Worm (Caenorhabditis elegans) whole organism, young adult: Measurements from ENCODE around the gene Y43F8C.17.

Experiments
- B0019.2 ChIP-seq: fragments of 200-800 bp; sonication (Bioruptor generic); conservative IDR thresholded peaks from 2 replicates; pipeline ENCODE4 v1.3.6; 2022; ENCODE audit warnings: missing genetic modification reagents, missing genetic modification characterization, missing compliant biosample characterization
- B0035.1 ChIP-seq: sonication (generic microtip); optimal IDR thresholded peaks from 2 replicates; lab custom pipeline; 2016; ENCODE audit warnings: missing genetic modification characterization, mild to moderate bottlenecking, missing compliant biosample characterization, missing genotype, missing genetic modification reagents
- B0336.3 ChIP-seq: fragments of 200-800 bp; sonication (Bioruptor generic); IDR thresholded peaks from 2 replicates; pipeline ENCODE4 v1.3.6; 2022; ENCODE audit warnings: missing genetic modification characterization, missing compliant biosample characterization
- F57C9.4 ChIP-seq: sonication (generic microtip); optimal IDR thresholded peaks from 2 replicates; lab custom pipeline; 2017; ENCODE audit warnings: mild to moderate bottlenecking, missing genetic modification characterization, missing compliant biosample characterization
- Y67H2A.10 ChIP-seq: fragments of 200-800 bp; sonication (Bioruptor generic); conservative IDR thresholded peaks from 2 replicates; pipeline ENCODE4 v1.3.6; 2022; ENCODE audit warnings: missing genetic modification reagents, missing genetic modification characterization, missing compliant biosample characterization
- ZK185.1 ChIP-seq: sonication (generic microtip); optimal IDR thresholded peaks from 2 replicates; lab custom pipeline; 2016; ENCODE audit warnings: mild to moderate bottlenecking, missing genetic modification characterization, missing compliant biosample characterization; ENCODE audit not compliant: poor library complexity, severe bottlenecking
- aptf-2 ChIP-seq: fragments of 200-800 bp; sonication (Bioruptor generic); conservative IDR thresholded peaks from 2 replicates; pipeline ENCODE4 v1.3.6; 2022; ENCODE audit warnings: missing genetic modification reagents, missing genetic modification characterization, missing compliant biosample characterization
- aptf-3 ChIP-seq: fragments of 200-800 bp; sonication (Bioruptor generic); IDR thresholded peaks from 2 replicates; pipeline ENCODE4 v1.3.6; 2022; ENCODE audit warnings: missing genetic modification characterization, missing compliant biosample characterization
- atf-7 ChIP-seq: sonication (generic microtip); optimal IDR thresholded peaks from 2 replicates; lab custom pipeline; 2017; ENCODE audit warnings: mild to moderate bottlenecking, missing genetic modification characterization, missing compliant biosample characterization
- athp-1 ChIP-seq: sonication (generic microtip); optimal IDR thresholded peaks from 2 replicates; lab custom pipeline; 2017; ENCODE audit warnings: mild to moderate bottlenecking, missing genetic modification characterization, missing compliant biosample characterization
- attf-6 ChIP-seq: fragments of 200-800 bp; sonication (Bioruptor generic); IDR thresholded peaks from 2 replicates; pipeline ENCODE4 v1.3.6; 2022; ENCODE audit warnings: missing genetic modification reagents, missing genetic modification characterization, missing compliant biosample characterization
- bed-1 ChIP-seq: fragments of 200-800 bp; sonication (Bioruptor generic); IDR thresholded peaks from 2 replicates; pipeline ENCODE4 v1.3.6; 2022; ENCODE audit warnings: missing genetic modification reagents, missing genetic modification characterization, missing compliant biosample characterization
- cebp-2 ChIP-seq: fragments of 200-800 bp; sonication (Bioruptor generic); IDR thresholded peaks from 2 replicates; pipeline ENCODE4 v1.3.6; 2022; ENCODE audit warnings: missing genetic modification characterization, missing compliant biosample characterization
- ceh-27 ChIP-seq: fragments of 200-800 bp; sonication (Bioruptor generic); optimal IDR thresholded peaks from 2 replicates; lab custom pipeline; 2018; ENCODE audit warnings: mild to moderate bottlenecking, missing genetic modification characterization, moderate library complexity, missing compliant biosample characterization
- ceh-40 ChIP-seq: fragments of 200-800 bp; sonication (Bioruptor generic); IDR thresholded peaks from 2 replicates; pipeline ENCODE4 v1.3.6; 2022; ENCODE audit warnings: missing genetic modification characterization, missing compliant biosample characterization
- dpff-1 ChIP-seq: sonication (generic microtip); optimal IDR thresholded peaks from 2 replicates; lab custom pipeline; 2017; ENCODE audit warnings: mild to moderate bottlenecking, missing genetic modification characterization, missing compliant biosample characterization
- efl-1 ChIP-seq: fragments of 150-350 bp; optimal IDR thresholded peaks from 2 replicates; lab custom pipeline; 2014; ENCODE audit warnings: missing biosample characterization, missing genetic modification reagents, missing genetic modification characterization
- egl-18 ChIP-seq: fragments of 200-800 bp; sonication (Bioruptor generic); IDR thresholded peaks from 2 replicates; pipeline ENCODE4 v1.3.6; 2022; ENCODE audit warnings: missing genetic modification reagents, missing genetic modification characterization, missing compliant biosample characterization
- ekl-4 ChIP-seq: fragments of 200-800 bp; sonication (Bioruptor generic); IDR thresholded peaks from 2 replicates; pipeline ENCODE4 v1.3.6; 2022; ENCODE audit warnings: missing genetic modification reagents, missing genetic modification characterization, missing compliant biosample characterization
- gei-17 ChIP-seq: fragments of 200-800 bp; sonication (Bioruptor generic); optimal IDR thresholded peaks from 2 replicates; lab custom pipeline; 2018; ENCODE audit warnings: mild to moderate bottlenecking, missing genetic modification characterization, missing compliant biosample characterization
- hmg-20 ChIP-seq: fragments of 200-800 bp; sonication (Bioruptor generic); IDR thresholded peaks from 2 replicates; pipeline ENCODE4 v1.3.6; 2022; ENCODE audit warnings: missing genetic modification reagents, missing genetic modification characterization, missing compliant biosample characterization
- hrde-1 ChIP-seq: sonication (generic microtip); optimal IDR thresholded peaks from 2 replicates; lab custom pipeline; 2016; ENCODE audit warnings: missing genetic modification characterization, mild to moderate bottlenecking, missing compliant biosample characterization, moderate library complexity, missing genotype, missing genetic modification reagents, borderline replicate concordance
- lag-1 ChIP-seq: fragments of 200-800 bp; sonication (Bioruptor generic); IDR thresholded peaks from 2 replicates; pipeline ENCODE4 v1.3.6; 2022; ENCODE audit warnings: missing genetic modification reagents, missing genetic modification characterization, missing compliant biosample characterization
- let-526 ChIP-seq: fragments of 200-800 bp; sonication (Bioruptor generic); IDR thresholded peaks from 2 replicates; pipeline ENCODE4 v1.3.6; 2022; ENCODE audit warnings: missing genetic modification reagents, missing genetic modification characterization, missing compliant biosample characterization
- lin-40 ChIP-seq: sonication (generic microtip); optimal IDR thresholded peaks from 2 replicates; lab custom pipeline; 2016; ENCODE audit warnings: missing genetic modification characterization, mild to moderate bottlenecking, missing compliant biosample characterization, missing genotype, missing genetic modification reagents
- madf-3 ChIP-seq: fragments of 200-800 bp; sonication (Bioruptor generic); IDR thresholded peaks from 2 replicates; pipeline ENCODE4 v1.3.6; 2022; ENCODE audit warnings: missing genetic modification reagents, missing genetic modification characterization, missing compliant biosample characterization
- madf-6 ChIP-seq: fragments of 200-800 bp; sonication (Bioruptor generic); IDR thresholded peaks from 2 replicates; pipeline ENCODE4 v1.3.6; 2022; ENCODE audit warnings: missing genetic modification reagents, missing genetic modification characterization, missing compliant biosample characterization
- madf-8 ChIP-seq: fragments of 200-800 bp; sonication (Bioruptor generic); conservative IDR thresholded peaks from 2 replicates; pipeline ENCODE4 v1.3.6; 2022; ENCODE audit warnings: missing genetic modification reagents, missing genetic modification characterization, missing compliant biosample characterization
- mel-28 ChIP-seq: sonication (generic microtip); optimal IDR thresholded peaks from 2 replicates; lab custom pipeline; 2016; ENCODE audit warnings: borderline replicate concordance, mild to moderate bottlenecking, missing genetic modification characterization, missing compliant biosample characterization
- mxl-1 ChIP-seq: sonication (generic microtip); optimal IDR thresholded peaks from 2 replicates; lab custom pipeline; 2016; ENCODE audit warnings: missing genetic modification characterization, missing compliant biosample characterization
- nhr-179 ChIP-seq: sonication (generic microtip); optimal IDR thresholded peaks from 2 replicates; lab custom pipeline; 2016; ENCODE audit warnings: mild to moderate bottlenecking, missing genetic modification characterization, missing compliant biosample characterization
- repo-1 ChIP-seq: sonication (generic microtip); optimal IDR thresholded peaks from 2 replicates; lab custom pipeline; 2017; ENCODE audit warnings: mild to moderate bottlenecking, missing genetic modification characterization, missing compliant biosample characterization
- rpc-1 ChIP-seq, 2 experiments: fragments of 150-350 bp in 1 of 2; sonication (generic microtip) in 1 of 2; optimal IDR thresholded peaks; 2 replicates each; lab custom pipeline; 2014 to 2018; ENCODE audit warnings: missing biosample characterization in 1 of 2, missing genetic modification characterization in 1 of 2, missing genetic modification reagents in 1 of 2, missing genotype in 1 of 2
- sdz-38 ChIP-seq: sonication (generic microtip); optimal IDR thresholded peaks from 2 replicates; lab custom pipeline; 2016; ENCODE audit warnings: missing genotype, missing genetic modification characterization, missing compliant biosample characterization
- snpc-1.1 ChIP-seq: sonication (generic microtip); optimal IDR thresholded peaks from 2 replicates; lab custom pipeline; 2017; ENCODE audit warnings: missing genetic modification characterization, mild to moderate bottlenecking, missing compliant biosample characterization, antibody characterized with exemption, moderate library complexity, missing genotype, missing genetic modification reagents; ENCODE audit not compliant: insufficient read depth
- zfh-2 ChIP-seq: fragments of 200-800 bp; sonication (Bioruptor generic); conservative IDR thresholded peaks from 2 replicates; pipeline ENCODE4 v1.3.6; 2022; ENCODE audit warnings: missing genetic modification reagents, missing genetic modification characterization, missing compliant biosample characterization
- ztf-26 ChIP-seq: sonication (generic microtip); optimal IDR thresholded peaks from 2 replicates; lab custom pipeline; 2017; ENCODE audit warnings: missing genetic modification characterization, missing compliant biosample characterization

Gene Y43F8C.17

DNA sequence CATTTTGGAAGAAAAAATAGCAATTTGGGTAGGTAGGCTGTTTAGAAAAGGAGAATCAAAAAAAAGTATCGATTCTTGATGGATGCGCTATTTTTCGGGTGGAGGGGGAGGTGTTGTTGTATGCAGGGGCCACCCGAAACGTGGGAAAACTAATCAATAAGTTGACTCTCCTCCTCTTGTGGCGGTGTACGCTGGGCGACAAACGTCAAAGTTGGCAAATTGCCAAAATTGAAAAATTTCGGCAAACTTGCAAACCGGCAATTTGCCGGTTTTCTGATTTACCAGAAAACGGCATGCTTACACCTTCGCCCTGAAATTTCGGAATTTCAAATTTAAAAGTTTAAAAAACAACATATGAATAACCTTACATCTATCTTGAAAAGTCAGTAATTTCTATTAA is 25.1 kb downstream of the Y43F8C.17 start, which contains the start of gene W04E12.2:
TSS of gene W04E12.2 (minus strand) at position 101 of the 400 bp plus-strand sequence.
- TF ChIP-seq Y67H2A.10 (GFP tag; lab: Robert Waterston, UW): no peak
- TF ChIP-seq ceh-40 (GFP tag; lab: Robert Waterston, UW): no peak
- TF ChIP-seq B0019.2: no peak
- no peak for TF ChIP-seq hmg-20 (GFP tag; lab: Robert Waterston, UW)
- no peak for TF ChIP-seq aptf-3
- TF ChIP-seq attf-6 (GFP tag; lab: Robert Waterston, UW): no peak
- no peak for TF ChIP-seq nhr-179 (tag; lab: Kevin White, UChicago)
- no peak for TF ChIP-seq cebp-2 (GFP tag; lab: Robert Waterston, UW)
- TF ChIP-seq madf-6 (GFP tag; lab: Robert Waterston, UW): no peak
- no peak for TF ChIP-seq hrde-1
- no peak for TF ChIP-seq zfh-2 (GFP tag; lab: Robert Waterston, UW)
- no peak for TF ChIP-seq lin-40
- no peak for TF ChIP-seq bed-1 (GFP tag; lab: Robert Waterston, UW)
- TF ChIP-seq madf-3 (GFP tag; lab: Robert Waterston, UW): no peak
- no peak for TF ChIP-seq rpc-1 (optimal IDR thresholded peaks at IDR 0.05; lab: Kevin White, UChicago)
- TF ChIP-seq rpc-1 (tag; optimal IDR thresholded peaks at IDR 0.05; lab: Kevin White, UChicago): no peak
- no peak for TF ChIP-seq lag-1

ce11 chrV:19741651-19742050 is 25.7 kb downstream of the Y43F8C.17 start, which contains the start of gene W04E12.3:
W04E12.3 (plus strand) TSS chrV:19741951.
- TF ChIP-seq ceh-27 (GFP tag; lab: Kevin White, UChicago) (no peak), repo-1 (tag; lab: Kevin White, UChicago) (no peak), snpc-1.1 (tag; lab: Kevin White, UChicago) (no peak), gei-17 (GFP tag; lab: Kevin White, UChicago) (no peak), egl-18 (GFP tag; lab: Robert Waterston, UW) (no peak)
- TF ChIP-seq, all 124 proteins: peak for 0

- TF ChIP-seq F57C9.4 (tag; lab: Kevin White, UChicago): no peak
- TF ChIP-seq atf-7: no peak
- TF ChIP-seq mxl-1 (tag; lab: Kevin White, UChicago): no peak
- no peak for TF ChIP-seq let-526
- TF ChIP-seq hrde-1: no peak
- TF ChIP-seq ztf-26 (tag; lab: Kevin White, UChicago): no peak
- TF ChIP-seq ekl-4 (GFP tag; lab: Robert Waterston, UW): no peak
- TF ChIP-seq ZK185.1: no peak
These were observed 27.4 kb downstream of the Y43F8C.17 start, which contains the start of gene W04E12.4 for ce11 chrV:19743305-19743704. W04E12.4 (plus strand) TSS chrV:19743605.

DNA sequence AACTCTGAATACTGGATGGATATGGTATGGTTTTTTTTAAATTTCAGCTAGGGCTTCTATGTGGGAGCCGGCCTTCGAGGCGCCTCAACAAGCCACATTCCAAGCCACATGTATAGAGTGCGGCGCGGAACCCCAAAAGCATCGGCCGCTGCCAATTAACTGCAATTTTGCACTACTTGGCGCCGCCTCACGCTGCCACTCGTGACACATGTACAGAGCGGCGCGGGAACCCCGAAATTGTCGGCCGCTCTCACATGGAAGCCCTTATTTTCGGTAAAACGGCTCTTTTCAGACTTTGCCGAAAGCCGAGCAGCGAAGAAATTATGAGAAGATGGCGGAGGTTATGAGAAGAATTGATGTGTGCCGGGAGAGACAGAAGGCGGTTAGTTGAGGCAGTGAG is 27.8 kb downstream of the Y43F8C.17 start:
- TF ChIP-seq zfh-2 (GFP tag; lab: Robert Waterston, UW) (peak; percentile 69), B0336.3 (GFP tag; lab: Robert Waterston, UW) (no peak)

- TF ChIP-seq sdz-38 (tag; lab: Kevin White, UChicago): no peak
- TF ChIP-seq dpff-1 (tag; lab: Kevin White, UChicago): no peak
- TF ChIP-seq athp-1 (tag; lab: Kevin White, UChicago): no peak
- no peak for TF ChIP-seq efl-1 (GFP tag; lab: Kevin White, UChicago)
- TF ChIP-seq egl-18 (GFP tag; lab: Robert Waterston, UW): no peak
- TF ChIP-seq madf-8: no peak
- no peak for TF ChIP-seq zfh-2 (GFP tag; lab: Robert Waterston, UW)
- no peak for TF ChIP-seq B0035.1 (tag; lab: Kevin White, UChicago)
- no peak for TF ChIP-seq mel-28
- no peak for TF ChIP-seq aptf-2 (GFP tag; lab: Robert Waterston, UW)
These were observed 28.3 kb downstream of the Y43F8C.17 start for ce11 chrV:19744210-19744609.
